Fruit fly (Drosophila melanogaster) whole organism, embryonic: ENCODE measurements around the gene CG42766.

Source experiments
- ATbp ChIP-seq: fragments of 200-800 bp; sonication (Bioruptor generic); optimal IDR thresholded peaks from 2 replicates; lab custom pipeline; 2017; ENCODE audit warnings: missing biosample characterization, mild to moderate bottlenecking, missing genetic modification characterization, missing genetic modification reagents
- BEAF-32 ChIP-seq: fragments of 200-800 bp; sonication (Bioruptor generic); optimal IDR thresholded peaks from 3 replicates; lab custom pipeline; 2017; ENCODE audit warnings: missing biosample characterization, missing genetic modification characterization, mild to moderate bottlenecking, moderate library complexity, missing genetic modification reagents
- CG10431 ChIP-seq: fragments of 200-800 bp; sonication (Bioruptor generic); optimal IDR thresholded peaks from 3 replicates; lab custom pipeline; 2018; ENCODE audit warnings: missing biosample characterization, mild to moderate bottlenecking, missing genetic modification characterization
- CG11085 ChIP-seq: fragments of 200-800 bp; sonication (Bioruptor generic); IDR thresholded peaks from 2 replicates; pipeline ENCODE4 v1.3.6; 2022; ENCODE audit warnings: missing biosample characterization, missing genetic modification characterization
- CG11723 ChIP-seq: fragments of 200-800 bp; sonication (Bioruptor generic); optimal IDR thresholded peaks from 2 replicates; lab custom pipeline; 2017; ENCODE audit warnings: missing biosample characterization, mild to moderate bottlenecking, missing genetic modification characterization
- CG12155 ChIP-seq: fragments of 200-800 bp; sonication (Bioruptor generic); optimal IDR thresholded peaks from 3 replicates; lab custom pipeline; 2016; ENCODE audit warnings: missing biosample characterization, missing genetic modification characterization
- CG12391 ChIP-seq: fragments of 200-800 bp; sonication (Bioruptor generic); optimal IDR thresholded peaks from 3 replicates; lab custom pipeline; 2018; ENCODE audit warnings: missing biosample characterization, mild to moderate bottlenecking, missing genetic modification characterization, moderate library complexity
- CG15514 ChIP-seq: fragments of 200-800 bp; sonication (Bioruptor generic); optimal IDR thresholded peaks from 3 replicates; lab custom pipeline; 2017; ENCODE audit warnings: missing biosample characterization, missing genetic modification characterization, mild to moderate bottlenecking, moderate library complexity, missing genetic modification reagents
- CG16813 ChIP-seq: fragments of 200-800 bp; sonication (Bioruptor generic); IDR thresholded peaks from 3 replicates; pipeline ENCODE4 v1.3.6; 2022; ENCODE audit warnings: missing biosample characterization, missing genetic modification characterization; ENCODE audit not compliant: partially characterized antibody
- CG30403 ChIP-seq: fragments of 200-800 bp; sonication (Bioruptor generic); optimal IDR thresholded peaks from 3 replicates; lab custom pipeline; 2016; ENCODE audit warnings: missing biosample characterization, missing genetic modification characterization
- CG3281 ChIP-seq: fragments of 200-800 bp; sonication (Bioruptor generic); optimal IDR thresholded peaks from 3 replicates; lab custom pipeline; 2017; ENCODE audit warnings: missing biosample characterization, mild to moderate bottlenecking, missing genetic modification characterization
- CG3995 ChIP-seq: fragments of 200-800 bp; sonication (Bioruptor generic); optimal IDR thresholded peaks from 3 replicates; lab custom pipeline; 2016; ENCODE audit warnings: missing biosample characterization, missing genetic modification characterization
- CG4404 ChIP-seq: fragments of 200-800 bp; sonication (Bioruptor generic); IDR thresholded peaks from 2 replicates; pipeline ENCODE4 v1.3.6; 2022; ENCODE audit warnings: missing biosample characterization, missing genetic modification characterization
- CG6854 ChIP-seq: fragments of 200-800 bp; sonication (Bioruptor generic); optimal IDR thresholded peaks from 3 replicates; lab custom pipeline; 2017; ENCODE audit warnings: missing biosample characterization, mild to moderate bottlenecking, missing genetic modification characterization
- CG9437 ChIP-seq: fragments of 200-800 bp; sonication (Bioruptor generic); optimal IDR thresholded peaks from 2 replicates; lab custom pipeline; 2018; ENCODE audit warnings: missing biosample characterization, mild to moderate bottlenecking, missing genetic modification characterization
- CG9932 ChIP-seq: fragments of 200-800 bp; sonication (Bioruptor generic); IDR thresholded peaks from 2 replicates; pipeline ENCODE4 v1.3.6; 2022; ENCODE audit warnings: missing biosample characterization, missing genetic modification characterization
- CoRest ChIP-seq: fragments of 200-800 bp; sonication (Bioruptor generic); optimal IDR thresholded peaks from 3 replicates; lab custom pipeline; 2018; ENCODE audit warnings: missing biosample characterization, mild to moderate bottlenecking, missing genetic modification characterization, moderate library complexity
- Dek ChIP-seq: fragments of 200-800 bp; sonication (Bioruptor generic); optimal IDR thresholded peaks from 3 replicates; lab custom pipeline; 2019; ENCODE audit warnings: missing biosample characterization, mild to moderate bottlenecking, missing genetic modification characterization, moderate library complexity
- Eip74EF ChIP-seq, 2 experiments: fragments of 200-800 bp in 1 of 2; fragments of >200 bp in 1 of 2; sonication (Bioruptor generic) in 1 of 2; optimal IDR thresholded peaks; 2 replicates each; lab custom pipeline; 2017 to 2019; ENCODE audit warnings: missing biosample characterization in 2 of 2, missing genetic modification characterization in 2 of 2, mild to moderate bottlenecking in 1 of 2, moderate library complexity in 1 of 2
- Elba2 ChIP-seq: fragments of 200-800 bp; sonication (Bioruptor generic); optimal IDR thresholded peaks from 3 replicates; lab custom pipeline; 2016; ENCODE audit warnings: missing biosample characterization, missing genetic modification characterization
- Gug ChIP-seq: fragments of 200-800 bp; sonication (Bioruptor generic); IDR thresholded peaks from 4 replicates; pipeline ENCODE4 v1.3.6; 2022; ENCODE audit warnings: missing biosample characterization, missing genetic modification characterization
- H15 ChIP-seq: fragments of 200-800 bp; sonication (Bioruptor generic); IDR thresholded peaks from 3 replicates; pipeline ENCODE4 v1.3.6; 2022; ENCODE audit warnings: missing biosample characterization, missing genetic modification characterization
- Hr39 ChIP-seq: fragments of >200 bp; optimal IDR thresholded peaks from 2 replicates; lab custom pipeline; 2017
- Lpt ChIP-seq: fragments of >200 bp; optimal IDR thresholded peaks from 2 replicates; lab custom pipeline; 2018; ENCODE audit warnings: missing biosample characterization, missing genetic modification characterization
- MBD-R2 ChIP-seq: fragments of 200-800 bp; sonication (Bioruptor generic); IDR thresholded peaks from 2 replicates; pipeline ENCODE4 v1.3.6; 2022; ENCODE audit warnings: missing biosample characterization, missing genetic modification characterization
- MESR4 ChIP-seq: fragments of 200-800 bp; sonication (Bioruptor generic); optimal IDR thresholded peaks from 2 replicates; lab custom pipeline; 2018; ENCODE audit warnings: missing biosample characterization, mild to moderate bottlenecking, missing genetic modification characterization, moderate library complexity
- Mad ChIP-seq: fragments of 200-800 bp; sonication (Bioruptor generic); optimal IDR thresholded peaks from 2 replicates; lab custom pipeline; 2016; ENCODE audit warnings: missing biosample characterization, missing genetic modification characterization
- Neu2 ChIP-seq: fragments of 200-800 bp; sonication (Bioruptor generic); optimal IDR thresholded peaks from 3 replicates; lab custom pipeline; 2016; ENCODE audit warnings: missing biosample characterization, missing genetic modification characterization, borderline replicate concordance
- Opbp ChIP-seq: fragments of 200-800 bp; sonication (Bioruptor generic); IDR thresholded peaks from 3 replicates; pipeline ENCODE4 v1.3.6; 2022; ENCODE audit warnings: missing biosample characterization, missing genetic modification characterization; ENCODE audit not compliant: partially characterized antibody
- amos ChIP-seq: fragments of 200-800 bp; sonication (Bioruptor generic); IDR thresholded peaks from 2 replicates; pipeline ENCODE4 v1.3.6; 2022; ENCODE audit warnings: missing biosample characterization, missing genetic modification characterization; ENCODE audit not compliant: partially characterized antibody
- cg ChIP-seq: fragments of 200-800 bp; sonication (Bioruptor generic); optimal IDR thresholded peaks from 3 replicates; lab custom pipeline; 2019; ENCODE audit warnings: missing biosample characterization, mild to moderate bottlenecking, missing genetic modification characterization, moderate library complexity
- crol ChIP-seq: fragments of 200-800 bp; sonication (Bioruptor generic); IDR thresholded peaks from 2 replicates; pipeline ENCODE4 v1.3.6; 2022; ENCODE audit warnings: missing biosample characterization, missing genetic modification characterization
- dmrt11E ChIP-seq: fragments of 200-800 bp; sonication (Bioruptor generic); optimal IDR thresholded peaks from 3 replicates; lab custom pipeline; 2018; ENCODE audit warnings: missing biosample characterization, mild to moderate bottlenecking, missing genetic modification characterization, moderate library complexity
- emc ChIP-seq: fragments of 200-800 bp; sonication (Bioruptor generic); optimal IDR thresholded peaks from 2 replicates; lab custom pipeline; 2016; ENCODE audit warnings: missing biosample characterization, missing genetic modification characterization
- esg ChIP-seq: fragments of 200-800 bp; sonication (Bioruptor generic); conservative IDR thresholded peaks from 2 replicates; pipeline ENCODE4 v1.3.6; 2022; ENCODE audit warnings: missing biosample characterization, missing genetic modification characterization
- gem ChIP-seq: fragments of 200-800 bp; sonication (Bioruptor generic); optimal IDR thresholded peaks from 2 replicates; lab custom pipeline; 2019; ENCODE audit warnings: missing biosample characterization, mild to moderate bottlenecking, missing genetic modification characterization, moderate library complexity
- hth ChIP-seq: fragments of >200 bp; optimal IDR thresholded peaks from 2 replicates; lab custom pipeline; 2017; ENCODE audit warnings: inconsistent platforms
- insv ChIP-seq, 2 experiments: fragments of 200-800 bp; sonication (Bioruptor generic); optimal IDR thresholded peaks; 3 replicates each; lab custom pipeline; 2016 to 2018; ENCODE audit warnings: missing biosample characterization in 2 of 2, missing genetic modification characterization in 2 of 2
- klu ChIP-seq: fragments of 200-800 bp; sonication (Bioruptor generic); IDR thresholded peaks from 2 replicates; pipeline ENCODE4 v1.3.6; 2022; ENCODE audit warnings: missing biosample characterization, missing genetic modification characterization
- lab ChIP-seq: fragments of 200-800 bp; sonication (Bioruptor generic); optimal IDR thresholded peaks from 3 replicates; lab custom pipeline; 2017; ENCODE audit warnings: missing biosample characterization, missing genetic modification characterization, mild to moderate bottlenecking, moderate library complexity, missing genetic modification reagents
- mam ChIP-seq: fragments of 200-800 bp; sonication (Bioruptor generic); optimal IDR thresholded peaks from 3 replicates; lab custom pipeline; 2016; ENCODE audit warnings: missing biosample characterization, missing genetic modification characterization
- mirr ChIP-seq: fragments of 200-800 bp; sonication (Bioruptor generic); optimal IDR thresholded peaks from 3 replicates; lab custom pipeline; 2018; ENCODE audit warnings: missing biosample characterization, mild to moderate bottlenecking, missing genetic modification characterization
- nmo ChIP-seq: fragments of 200-800 bp; sonication (Bioruptor generic); optimal IDR thresholded peaks from 2 replicates; lab custom pipeline; 2018; ENCODE audit warnings: missing biosample characterization, mild to moderate bottlenecking, missing genetic modification characterization, moderate library complexity
- pho ChIP-seq: fragments of 200-800 bp; sonication (Bioruptor generic); optimal IDR thresholded peaks from 2 replicates; lab custom pipeline; 2016; ENCODE audit warnings: missing biosample characterization, missing genetic modification characterization
- phol ChIP-seq: fragments of 200-800 bp; sonication (Bioruptor generic); optimal IDR thresholded peaks from 3 replicates; lab custom pipeline; 2018; ENCODE audit warnings: missing biosample characterization, mild to moderate bottlenecking, missing genetic modification characterization, moderate library complexity
- sens-2 ChIP-seq: fragments of 200-800 bp; sonication (Bioruptor generic); IDR thresholded peaks from 2 replicates; pipeline ENCODE4 v1.3.6; 2022; ENCODE audit warnings: missing biosample characterization, missing genetic modification characterization
- shn ChIP-seq: fragments of 200-800 bp; sonication (Bioruptor generic); optimal IDR thresholded peaks from 3 replicates; lab custom pipeline; 2016; ENCODE audit warnings: missing biosample characterization, missing genetic modification characterization
- sob ChIP-seq: fragments of 200-800 bp; sonication (Bioruptor generic); IDR thresholded peaks from 2 replicates; pipeline ENCODE4 v1.3.6; 2022; ENCODE audit warnings: missing biosample characterization, missing genetic modification characterization
- tap ChIP-seq: fragments of 200-800 bp; optimal IDR thresholded peaks from 3 replicates; lab custom pipeline; 2019; ENCODE audit warnings: missing biosample characterization, mild to moderate bottlenecking, missing genetic modification characterization, moderate library complexity
- trem ChIP-seq: fragments of 200-800 bp; optimal IDR thresholded peaks from 3 replicates; lab custom pipeline; 2019; ENCODE audit warnings: missing biosample characterization, mild to moderate bottlenecking, missing genetic modification characterization, moderate library complexity
- vfl ChIP-seq: fragments of 200-800 bp; sonication (Bioruptor generic); optimal IDR thresholded peaks from 2 replicates; lab custom pipeline; 2016; ENCODE audit warnings: missing biosample characterization, missing genetic modification characterization

The CG42766 gene

dm6 chrX:15986654-15987053 lies 10.0 kb downstream of the CG42766 start, which contains the start of gene ND-20 (continued):
- TF ChIP-seq hth (lab: Kevin White, UChicago) = no peak
- TF ChIP-seq insv (GFP tag; optimal IDR thresholded peaks at IDR 0.05; lab: Kevin White, UChicago) = no peak
- no peak for TF ChIP-seq tap
- peak; percentile 66 for TF ChIP-seq Neu2 (GFP tag; lab: Kevin White, UChicago)
- TF ChIP-seq sob (GFP tag; lab: Robert Waterston, UW) = 0 out of 2 replicates have a peak, but pooled peaks have one; percentile 23
- peak; percentile 79 for TF ChIP-seq CG15514 (GFP tag; lab: Kevin White, UChicago)
- no peak for TF ChIP-seq CG12155 (GFP tag; lab: Kevin White, UChicago)
- no peak for TF ChIP-seq dmrt11E
- peak; percentile 66 for TF ChIP-seq MESR4 (GFP tag; lab: Kevin White, UChicago)
- TF ChIP-seq phol (tag; lab: Kevin White, UChicago) = peak; percentile 50
- TF ChIP-seq esg = no peak
- TF ChIP-seq Elba2 (GFP tag; lab: Kevin White, UChicago) = no peak
- no peak for TF ChIP-seq emc
- peak; percentile 46 for TF ChIP-seq Mad (GFP tag; lab: Kevin White, UChicago)
- no peak for TF ChIP-seq CG6854 (GFP tag; lab: Kevin White, UChicago)
- no peak for TF ChIP-seq sens-2
- peak; percentile 8 for TF ChIP-seq CG3995 (GFP tag; lab: Kevin White, UChicago)
- no peak for TF ChIP-seq gem (tag; lab: Kevin White, UChicago)
- peak; percentile 13; the same call in 1 of the 3 replicates for TF ChIP-seq Opbp (GFP tag; lab: Robert Waterston, UW)
- TF ChIP-seq CG11085 (GFP tag; lab: Robert Waterston, UW) = no peak
- no peak for TF ChIP-seq CG9437 (GFP tag; lab: Kevin White, UChicago)
- peak; percentile 6 for TF ChIP-seq CG30403 (GFP tag; lab: Kevin White, UChicago)
- no peak for TF ChIP-seq klu
- peak; percentile 48 for TF ChIP-seq CoRest (tag; lab: Kevin White, UChicago)
- TF ChIP-seq CG16813 (GFP tag; lab: Robert Waterston, UW) = no peak
- no peak for TF ChIP-seq ATbp
- TF ChIP-seq Hr39 (lab: Kevin White, UChicago) = no peak
- TF ChIP-seq H15 (GFP tag; lab: Robert Waterston, UW) = no peak
- no peak for TF ChIP-seq CG4404 (GFP tag; lab: Robert Waterston, UW)
- peak; percentile 12 for TF ChIP-seq CG11723 (GFP tag; lab: Kevin White, UChicago)
- TF ChIP-seq pho (GFP tag; lab: Kevin White, UChicago) = peak; percentile 19
- TF ChIP-seq trem = peak; percentile 31
- peak; percentile 47 for TF ChIP-seq CG12391 (tag; lab: Kevin White, UChicago)
- TF ChIP-seq vfl (GFP tag; lab: Kevin White, UChicago) = no peak
- peak; percentile 27 for TF ChIP-seq mam (GFP tag; lab: Kevin White, UChicago)
- no peak for TF ChIP-seq cg
- no peak for TF ChIP-seq lab (GFP tag; lab: Kevin White, UChicago)
- peak; percentile 54 for TF ChIP-seq nmo (GFP tag; lab: Kevin White, UChicago)
- no peak for TF ChIP-seq CG3281 (GFP tag; lab: Kevin White, UChicago)
- TF ChIP-seq Lpt (GFP tag; lab: Kevin White, UChicago) = no peak
- peak in 1 of 2 experiments; percentile 95 for TF ChIP-seq Eip74EF (GFP tag; optimal IDR thresholded peaks at IDR 0.05; lab: Kevin White, UChicago)
- no peak for TF ChIP-seq mirr (GFP tag; lab: Kevin White, UChicago)
- TF ChIP-seq MBD-R2 (GFP tag; lab: Robert Waterston, UW) = peak; percentile 59
- TF ChIP-seq Dek (tag; lab: Kevin White, UChicago) = no peak
- TF ChIP-seq Gug (GFP tag; lab: Robert Waterston, UW) = no peak
- no peak for TF ChIP-seq CG9932 (GFP tag; lab: Robert Waterston, UW)
- no peak for TF ChIP-seq crol
- TF ChIP-seq BEAF-32 (GFP tag; lab: Kevin White, UChicago) = peak; percentile 57
- TF ChIP-seq shn (GFP tag; lab: Kevin White, UChicago) = no peak
- 0 out of 2 replicates have a peak, but pooled peaks have one; percentile 15 for TF ChIP-seq amos
- no peak for TF ChIP-seq CG10431 (GFP tag; lab: Kevin White, UChicago)
